Fruit fly (Drosophila melanogaster) whole organism: ENCODE data around the gene ato.

Source experiments
- CG8478 ChIP-seq: fragments of >200 bp; optimal IDR thresholded peaks from 2 replicates; lab custom pipeline; 2018; ENCODE audit warnings: inconsistent platforms
- Dll ChIP-seq: fragments of >200 bp; optimal IDR thresholded peaks from 2 replicates; lab custom pipeline; 2017
- pan ChIP-seq: fragments of >200 bp; optimal IDR thresholded peaks from 2 replicates; lab custom pipeline; 2017
- psq ChIP-seq: fragments of >200 bp; optimal IDR thresholded peaks from 2 replicates; lab custom pipeline; 2017

- TF ChIP-seq Dll (no peak), CG8478 (lab: Kevin White, UChicago) (no peak), psq (lab: Kevin White, UChicago) (no peak), pan (lab: Kevin White, UChicago) (no peak)
These were observed 50.3 kb downstream of the ato start for dm6 chr3R:8327967-8328789.
